Worm (Caenorhabditis elegans) whole organism, mixed stage, embryonic: Measurements from ENCODE around the gene stg-1.

ENCODE experiments used
- M03D4.4 ChIP-seq: sonication (generic microtip); optimal IDR thresholded peaks from 2 replicates; lab custom pipeline; 2017; ENCODE audit warnings: mild to moderate bottlenecking, missing genetic modification characterization, missing compliant biosample characterization
- bed-3 ChIP-seq: fragments of 200-800 bp; sonication (Bioruptor generic); optimal IDR thresholded peaks from 3 replicates; lab custom pipeline; 2018; ENCODE audit warnings: mild to moderate bottlenecking, missing genetic modification characterization, moderate library complexity, missing compliant biosample characterization
- blmp-1 ChIP-seq: fragments of 150-350 bp; optimal IDR thresholded peaks from 2 replicates; lab custom pipeline; 2014; ENCODE audit warnings: missing biosample characterization, missing genetic modification characterization
- ceh-39 ChIP-seq: fragments of 150-350 bp; optimal IDR thresholded peaks from 2 replicates; lab custom pipeline; 2014; ENCODE audit warnings: missing biosample characterization, missing genetic modification characterization
- ceh-43 ChIP-seq: fragments of 200-800 bp; sonication (Bioruptor generic); optimal IDR thresholded peaks from 2 replicates; lab custom pipeline; 2018; ENCODE audit warnings: mild to moderate bottlenecking, missing genetic modification characterization, moderate library complexity, missing compliant biosample characterization
- ceh-83 ChIP-seq: fragments of 200-800 bp; sonication (Bioruptor generic); optimal IDR thresholded peaks from 2 replicates; lab custom pipeline; 2018; ENCODE audit warnings: mild to moderate bottlenecking, missing genetic modification characterization, missing compliant biosample characterization
- ces-1 ChIP-seq: fragments of 150-350 bp; optimal IDR thresholded peaks from 2 replicates; lab custom pipeline; 2014; ENCODE audit warnings: missing biosample characterization, missing genetic modification reagents, missing genetic modification characterization
- cnd-1 ChIP-seq: fragments of 200-800 bp; sonication (Bioruptor generic); optimal IDR thresholded peaks from 2 replicates; lab custom pipeline; 2018; ENCODE audit warnings: mild to moderate bottlenecking, missing genetic modification characterization, missing compliant biosample characterization
- drap-1 ChIP-seq: fragments of 200-800 bp; sonication (Bioruptor generic); optimal IDR thresholded peaks from 3 replicates; lab custom pipeline; 2018; ENCODE audit warnings: mild to moderate bottlenecking, missing genetic modification characterization, missing compliant biosample characterization
- elt-3 ChIP-seq: fragments of 150-350 bp; optimal IDR thresholded peaks from 2 replicates; lab custom pipeline; 2014; ENCODE audit warnings: missing biosample characterization, missing genetic modification characterization
- flh-1 ChIP-seq: fragments of 200-800 bp; sonication (Bioruptor generic); optimal IDR thresholded peaks from 2 replicates; lab custom pipeline; 2018; ENCODE audit warnings: mild to moderate bottlenecking, missing genetic modification characterization, moderate library complexity, missing compliant biosample characterization
- ham-2 ChIP-seq: fragments of 200-800 bp; sonication (Bioruptor generic); optimal IDR thresholded peaks from 2 replicates; lab custom pipeline; 2018; ENCODE audit warnings: mild to moderate bottlenecking, missing genetic modification characterization, missing compliant biosample characterization
- hlh-1 ChIP-seq: fragments of 150-350 bp; optimal IDR thresholded peaks from 2 replicates; lab custom pipeline; 2014; ENCODE audit warnings: missing biosample characterization, missing genetic modification reagents, missing genetic modification characterization
- lin-13 ChIP-seq: fragments of 150-350 bp; optimal IDR thresholded peaks from 2 replicates; lab custom pipeline; 2014; ENCODE audit warnings: missing biosample characterization, missing genetic modification characterization
- lin-32 ChIP-seq: fragments of 200-800 bp; sonication (Bioruptor generic); optimal IDR thresholded peaks from 2 replicates; lab custom pipeline; 2018; ENCODE audit warnings: mild to moderate bottlenecking, missing genetic modification characterization, missing compliant biosample characterization
- lsy-2 ChIP-seq: fragments of 150-350 bp; optimal IDR thresholded peaks from 2 replicates; lab custom pipeline; 2014; ENCODE audit warnings: missing biosample characterization, missing genetic modification characterization
- mab-5 ChIP-seq: fragments of 150-350 bp; optimal IDR thresholded peaks from 2 replicates; lab custom pipeline; 2014; ENCODE audit warnings: missing biosample characterization, missing genetic modification characterization
- mep-1 ChIP-seq: fragments of 150-350 bp; optimal IDR thresholded peaks from 2 replicates; lab custom pipeline; 2017; ENCODE audit warnings: missing biosample characterization, missing genetic modification reagents, missing genetic modification characterization, inconsistent platforms
- mls-2 ChIP-seq: sonication (generic microtip); optimal IDR thresholded peaks from 2 replicates; lab custom pipeline; 2016; ENCODE audit warnings: mild to moderate bottlenecking, missing genetic modification characterization, moderate library complexity, missing compliant biosample characterization
- nhr-12 ChIP-seq: fragments of 150-350 bp; optimal IDR thresholded peaks from 2 replicates; lab custom pipeline; 2014; ENCODE audit warnings: missing biosample characterization, missing genetic modification characterization
- nhr-2 ChIP-seq: fragments of 150-350 bp; optimal IDR thresholded peaks from 2 replicates; lab custom pipeline; 2014; ENCODE audit warnings: missing biosample characterization, missing genetic modification characterization
- nhr-237 ChIP-seq: fragments of 150-350 bp; optimal IDR thresholded peaks from 2 replicates; lab custom pipeline; 2014; ENCODE audit warnings: missing biosample characterization, missing genetic modification characterization
- nhr-28 ChIP-seq: fragments of 150-350 bp; optimal IDR thresholded peaks from 2 replicates; lab custom pipeline; 2014; ENCODE audit warnings: missing biosample characterization, missing genetic modification characterization
- nhr-76 ChIP-seq: sonication (generic microtip); optimal IDR thresholded peaks from 2 replicates; lab custom pipeline; 2017; ENCODE audit warnings: missing biosample characterization, missing genetic modification characterization
- pha-4 ChIP-seq: fragments of 150-350 bp; optimal IDR thresholded peaks from 2 replicates; lab custom pipeline; 2018; ENCODE audit warnings: missing biosample characterization, missing genetic modification reagents, missing genetic modification characterization
- sem-2 ChIP-seq: fragments of 200-800 bp; sonication (Bioruptor generic); optimal IDR thresholded peaks from 2 replicates; lab custom pipeline; 2018; ENCODE audit warnings: mild to moderate bottlenecking, missing genetic modification characterization, missing compliant biosample characterization
- snpc-4 ChIP-seq: fragments of 150-350 bp; optimal IDR thresholded peaks from 2 replicates; lab custom pipeline; 2014; ENCODE audit warnings: missing biosample characterization, missing genetic modification characterization
- sptf-1 ChIP-seq: sonication (generic microtip); optimal IDR thresholded peaks from 2 replicates; lab custom pipeline; 2017; ENCODE audit warnings: mild to moderate bottlenecking, missing genetic modification characterization, moderate library complexity, missing compliant biosample characterization
- tbx-8 ChIP-seq: fragments of 200-800 bp; sonication (Bioruptor generic); optimal IDR thresholded peaks from 2 replicates; lab custom pipeline; 2018; ENCODE audit warnings: mild to moderate bottlenecking, missing genetic modification characterization, moderate library complexity, missing compliant biosample characterization
- unc-120 ChIP-seq: sonication (generic microtip); optimal IDR thresholded peaks from 2 replicates; lab custom pipeline; 2017; ENCODE audit warnings: missing genetic modification characterization, missing compliant biosample characterization; ENCODE audit not compliant: poor library complexity, severe bottlenecking
- unc-39 ChIP-seq: fragments of 150-350 bp; optimal IDR thresholded peaks from 2 replicates; lab custom pipeline; 2014; ENCODE audit warnings: missing biosample characterization, missing genetic modification characterization
- unc-62 ChIP-seq: fragments of 150-350 bp; optimal IDR thresholded peaks from 2 replicates; lab custom pipeline; 2014; ENCODE audit warnings: missing biosample characterization, missing genetic modification reagents, missing genetic modification characterization
- zip-8 ChIP-seq: fragments of 150-350 bp; optimal IDR thresholded peaks from 2 replicates; lab custom pipeline; 2014; ENCODE audit warnings: missing biosample characterization, missing genetic modification characterization
- ztf-11 ChIP-seq: fragments of 150-350 bp; optimal IDR thresholded peaks from 2 replicates; lab custom pipeline; 2014; ENCODE audit warnings: missing biosample characterization, missing genetic modification characterization

stg-1 gene

ce11 chrII:10060508-10060907, at the start of gene stg-1:
Gene stg-1 (minus strand): TSS chrII:10060660.
- TF ChIP-seq cnd-1: no peak
- TF ChIP-seq unc-120 (tag; lab: Kevin White, UChicago): no peak
- TF ChIP-seq ces-1: peak; percentile 66
- no peak for TF ChIP-seq nhr-237 (tag; lab: Kevin White, UChicago)
- no peak for TF ChIP-seq blmp-1 (tag; lab: Kevin White, UChicago)
- TF ChIP-seq nhr-12: no peak
- TF ChIP-seq mep-1 (tag; lab: Kevin White, UChicago): no peak

ce11 chrII:10108377-10108776, 47.9 kb upstream of the stg-1 start, which contains the start of the genes ZK945.7 and ZK945.8:
Gene ZK945.7 (minus strand): TSS chrII:10108477.
Gene ZK945.8 (plus strand): TSS chrII:10108651.
- TF ChIP-seq drap-1 (GFP tag; lab: Kevin White, UChicago) (no peak), mls-2 (tag; lab: Kevin White, UChicago) (no peak), ceh-43 (GFP tag; lab: Kevin White, UChicago) (no peak), pha-4 (tag; lab: Kevin White, UChicago) (no peak), mep-1 (tag; lab: Kevin White, UChicago) (no peak), nhr-12 (no peak), M03D4.4 (tag; lab: Kevin White, UChicago) (no peak), ces-1 (no peak), hlh-1 (tag; lab: Kevin White, UChicago) (no peak)

DNA sequence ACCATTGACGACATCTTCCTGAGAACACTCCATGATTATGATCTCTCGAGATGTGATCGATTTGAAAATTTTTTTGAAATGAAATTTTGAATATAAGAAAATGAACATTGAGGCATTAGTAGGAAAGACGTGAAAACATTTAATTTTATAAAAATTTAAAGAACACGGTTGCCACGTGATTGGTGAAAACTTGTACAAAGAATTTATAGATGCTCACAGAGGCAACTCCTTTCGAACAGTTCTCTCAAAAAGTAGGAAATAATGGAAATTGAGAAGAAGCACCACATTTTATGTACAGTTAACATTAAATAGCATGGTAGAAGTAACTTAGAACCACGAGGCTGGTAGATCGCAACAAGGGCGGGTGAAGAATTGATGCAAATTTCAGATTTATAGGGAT, 46.4 kb upstream of the stg-1 start, which contains the start of gene ZK945.6:
ZK945.6 (minus strand) TSS at position 101 of the 400 bp plus-strand sequence.
- TF ChIP-seq nhr-2 (tag; lab: Kevin White, UChicago) (no peak), sptf-1 (no peak)

DNA sequence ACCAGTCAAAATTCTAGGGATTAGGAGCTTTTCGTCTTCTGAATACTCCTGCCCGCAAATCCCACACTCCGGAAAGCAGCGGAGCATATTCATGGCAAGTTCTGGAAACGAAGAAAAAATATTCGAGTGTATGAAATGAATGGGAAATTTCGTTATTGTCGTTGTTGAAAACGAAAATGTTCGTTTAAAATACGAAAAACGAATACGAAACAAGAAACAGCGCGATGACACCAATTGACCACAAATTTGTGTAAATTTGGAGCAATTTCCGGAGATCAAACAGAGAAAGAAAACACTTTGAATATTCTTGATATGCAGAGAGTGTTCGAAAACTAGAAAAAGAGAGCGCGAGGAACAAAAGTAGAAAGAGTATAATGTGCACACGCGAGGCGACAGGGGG, 45.1 kb upstream of the stg-1 start, which contains the start of gene ZK945.4:
ZK945.4 (minus strand) TSS at position 101 of the 400 bp plus-strand sequence.
- TF ChIP-seq bed-3 (no peak), flh-1 (GFP tag; lab: Kevin White, UChicago) (no peak), cnd-1 (no peak), lin-32 (GFP tag; lab: Kevin White, UChicago) (no peak), nhr-237 (tag; lab: Kevin White, UChicago) (no peak), ces-1 (no peak), pha-4 (tag; lab: Kevin White, UChicago) (no peak), nhr-2 (tag; lab: Kevin White, UChicago) (no peak), sptf-1 (no peak), nhr-76 (no peak), sem-2 (no peak), ceh-83 (no peak), ham-2 (no peak), mep-1 (tag; lab: Kevin White, UChicago) (no peak), elt-3 (tag; lab: Kevin White, UChicago) (no peak), nhr-12 (no peak), unc-120 (tag; lab: Kevin White, UChicago) (no peak)
- TF ChIP-seq, all 35 proteins: peak for 0

DNA sequence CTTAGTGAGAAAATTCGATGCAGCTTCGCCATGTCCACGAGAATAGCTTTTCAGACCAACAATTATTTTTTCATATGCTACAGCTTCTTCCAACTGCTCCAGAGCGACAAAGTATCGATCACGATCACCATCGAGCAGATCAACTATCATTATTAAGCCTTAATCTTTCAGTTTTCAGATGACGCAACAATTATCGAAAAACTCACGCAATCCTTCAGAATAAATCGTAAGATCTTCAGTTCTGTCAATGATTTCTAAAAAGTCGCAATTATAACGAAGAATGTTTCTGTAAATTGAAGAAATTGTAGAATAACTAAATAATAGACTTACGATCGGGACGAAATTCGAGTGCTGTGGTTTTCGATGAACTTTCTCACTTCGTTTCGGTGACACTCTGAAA, 42.8 kb upstream of the stg-1 start:
- TF ChIP-seq zip-8 (tag; lab: Kevin White, UChicago) (peak; percentile 97), ceh-83 (no peak)
- TF ChIP-seq, all 35 proteins: peak for 1

- no peak for TF ChIP-seq snpc-4 (tag; lab: Kevin White, UChicago)
- TF ChIP-seq nhr-2 (tag; lab: Kevin White, UChicago): no peak
- no peak for TF ChIP-seq unc-39 (tag; lab: Kevin White, UChicago)
- TF ChIP-seq lin-13 (tag; lab: Kevin White, UChicago): no peak
- TF ChIP-seq flh-1 (GFP tag; lab: Kevin White, UChicago): no peak
- TF ChIP-seq lsy-2 (tag; lab: Kevin White, UChicago): peak; percentile 37
- no peak for TF ChIP-seq ceh-39 (tag; lab: Kevin White, UChicago)
- peak; percentile 13 for TF ChIP-seq hlh-1 (tag; lab: Kevin White, UChicago)
- TF ChIP-seq nhr-76: no peak
- no peak for TF ChIP-seq drap-1 (GFP tag; lab: Kevin White, UChicago)
- TF ChIP-seq ceh-43 (GFP tag; lab: Kevin White, UChicago): no peak
- no peak for TF ChIP-seq blmp-1 (tag; lab: Kevin White, UChicago)
- no peak for TF ChIP-seq tbx-8
- TF ChIP-seq ztf-11 (tag; lab: Kevin White, UChicago): no peak
- no peak for TF ChIP-seq nhr-12
- TF ChIP-seq lin-32 (GFP tag; lab: Kevin White, UChicago): no peak
- TF ChIP-seq bed-3: no peak
- TF ChIP-seq elt-3 (tag; lab: Kevin White, UChicago): no peak
- TF ChIP-seq M03D4.4 (tag; lab: Kevin White, UChicago): no peak
- TF ChIP-seq unc-62 (GFP tag; lab: Kevin White, UChicago): no peak
- TF ChIP-seq ceh-83: no peak
- TF ChIP-seq sem-2: no peak
- no peak for TF ChIP-seq mls-2 (tag; lab: Kevin White, UChicago)
- TF ChIP-seq ces-1: no peak
- TF ChIP-seq cnd-1: no peak
- no peak for TF ChIP-seq nhr-28 (tag; lab: Kevin White, UChicago)
- no peak for TF ChIP-seq nhr-237 (tag; lab: Kevin White, UChicago)
- TF ChIP-seq mep-1 (tag; lab: Kevin White, UChicago): peak; percentile 43
- TF ChIP-seq zip-8 (tag; lab: Kevin White, UChicago): no peak
- no peak for TF ChIP-seq ham-2
- TF ChIP-seq mab-5: no peak
- peak; percentile 30 for TF ChIP-seq pha-4 (tag; lab: Kevin White, UChicago)
- TF ChIP-seq, all 35 proteins: peak for 4
These were observed 39.4 kb upstream of the stg-1 start, which contains the start of the genes pas-7 and puf-12 for ce11 chrII:10099804-10100360. Gene pas-7 (minus strand): TSS chrII:10099854. Gene puf-12 (plus strand): TSS chrII:10100310.
